Worm (Caenorhabditis elegans) whole organism, L4/young adult: Measurements from ENCODE around the gene ketn-1.

Experiments used
- W03F9.2 ChIP-seq: fragments of 150-350 bp; optimal IDR thresholded peaks from 2 replicates; lab custom pipeline; 2014; ENCODE audit warnings: missing biosample characterization, missing genetic modification characterization
- him-1 ChIP-seq: sonication (generic microtip); optimal IDR thresholded peaks from 2 replicates; lab custom pipeline; 2016; ENCODE audit warnings: missing genotype, missing genetic modification reagents, missing genetic modification characterization, missing compliant biosample characterization

ce11 chrV:2767465-2767864 is 40.2 kb downstream of the ketn-1 start, which contains the start of gene R05D8.9:
- TF ChIP-seq him-1 (tag; lab: Kevin White, UChicago) (no peak), W03F9.2 (no peak)
